Worm (Caenorhabditis elegans) whole organism, late embryonic: ENCODE data around the gene irld-59.
"Not testable (repeated sequence)": the region's sequence is repeated elsewhere in the genome, so short reads cannot be mapped to it uniquely, and the experiment has no call there.

Experiments used
- C38D4.7 ChIP-seq: fragments of 200-800 bp; sonication (Bioruptor generic); optimal IDR thresholded peaks from 2 replicates; lab custom pipeline; 2018; ENCODE audit warnings: mild to moderate bottlenecking, missing genetic modification characterization, moderate library complexity, missing compliant biosample characterization
- F13H6.1 ChIP-seq: sonication (generic microtip); optimal IDR thresholded peaks from 2 replicates; lab custom pipeline; 2016; ENCODE audit warnings: missing genetic modification characterization, missing compliant biosample characterization
- K02D7.2 ChIP-seq: sonication (generic microtip); optimal IDR thresholded peaks from 2 replicates; lab custom pipeline; 2017; ENCODE audit warnings: mild to moderate bottlenecking, missing genetic modification characterization, missing compliant biosample characterization
- ahr-1 ChIP-seq: sonication (generic microtip); optimal IDR thresholded peaks from 2 replicates; lab custom pipeline; 2016; ENCODE audit warnings: missing genetic modification characterization, missing compliant biosample characterization
- ceh-14 ChIP-seq: sonication (generic microtip); optimal IDR thresholded peaks from 2 replicates; lab custom pipeline; 2016; ENCODE audit warnings: missing genotype, missing genetic modification characterization, missing compliant biosample characterization
- ceh-22 ChIP-seq: sonication (generic microtip); optimal IDR thresholded peaks from 2 replicates; lab custom pipeline; 2017; ENCODE audit warnings: missing biosample characterization, missing genetic modification characterization
- ceh-30 ChIP-seq: fragments of 150-350 bp; optimal IDR thresholded peaks from 2 replicates; lab custom pipeline; 2014; ENCODE audit warnings: missing biosample characterization, missing genetic modification characterization
- ceh-34 ChIP-seq: sonication (generic microtip); optimal IDR thresholded peaks from 2 replicates; lab custom pipeline; 2016; ENCODE audit warnings: mild to moderate bottlenecking, missing genetic modification characterization, missing compliant biosample characterization
- ceh-48 ChIP-seq: sonication (generic microtip); optimal IDR thresholded peaks from 2 replicates; lab custom pipeline; 2016; ENCODE audit warnings: missing genetic modification characterization, inconsistent platforms, missing compliant biosample characterization
- ceh-9 ChIP-seq: sonication (generic microtip); optimal IDR thresholded peaks from 2 replicates; lab custom pipeline; 2016; ENCODE audit warnings: mild to moderate bottlenecking, missing genetic modification characterization, inconsistent platforms, missing compliant biosample characterization
- dve-1 ChIP-seq: sonication (generic microtip); optimal IDR thresholded peaks from 2 replicates; lab custom pipeline; 2017; ENCODE audit warnings: antibody characterized with exemption, mild to moderate bottlenecking, missing genetic modification characterization, missing compliant biosample characterization
- elt-2 ChIP-seq: sonication (generic microtip); optimal IDR thresholded peaks from 2 replicates; lab custom pipeline; 2016; ENCODE audit warnings: missing genetic modification reagents, missing genetic modification characterization, missing compliant biosample characterization
- elt-4 ChIP-seq: sonication (generic microtip); optimal IDR thresholded peaks from 2 replicates; lab custom pipeline; 2016; ENCODE audit warnings: missing genetic modification characterization, missing compliant biosample characterization
- eyg-1 ChIP-seq: sonication (generic microtip); optimal IDR thresholded peaks from 2 replicates; lab custom pipeline; 2016; ENCODE audit warnings: missing genotype, missing genetic modification characterization, missing compliant biosample characterization
- fax-1 ChIP-seq: sonication (generic microtip); optimal IDR thresholded peaks from 2 replicates; lab custom pipeline; 2016; ENCODE audit warnings: missing genotype, missing genetic modification characterization, missing compliant biosample characterization
- fkh-10 ChIP-seq: fragments of 150-350 bp; optimal IDR thresholded peaks from 2 replicates; lab custom pipeline; 2014; ENCODE audit warnings: missing biosample characterization, missing genetic modification reagents, missing genetic modification characterization
- gmeb-2 ChIP-seq: sonication (generic microtip); optimal IDR thresholded peaks from 2 replicates; lab custom pipeline; 2016; ENCODE audit warnings: missing genetic modification characterization, inconsistent platforms, missing compliant biosample characterization
- hlh-13 ChIP-seq: fragments of 200-800 bp; sonication (Bioruptor generic); optimal IDR thresholded peaks from 2 replicates; lab custom pipeline; 2018; ENCODE audit warnings: mild to moderate bottlenecking, missing genetic modification characterization, missing compliant biosample characterization
- hlh-30 ChIP-seq: sonication (generic microtip); optimal IDR thresholded peaks from 2 replicates; lab custom pipeline; 2017; ENCODE audit warnings: antibody characterized with exemption, missing genetic modification characterization, missing compliant biosample characterization; ENCODE audit not compliant: insufficient read depth
- lin-11 ChIP-seq: fragments of 200-800 bp; sonication (Bioruptor generic); optimal IDR thresholded peaks from 2 replicates; lab custom pipeline; 2018; ENCODE audit warnings: mild to moderate bottlenecking, missing genetic modification characterization, missing compliant biosample characterization
- pat-9 ChIP-seq: fragments of 200-800 bp; sonication (Bioruptor generic); optimal IDR thresholded peaks from 2 replicates; lab custom pipeline; 2018; ENCODE audit warnings: mild to moderate bottlenecking, missing genetic modification characterization, moderate library complexity, missing compliant biosample characterization
- pha-2 ChIP-seq: sonication (generic microtip); optimal IDR thresholded peaks from 2 replicates; lab custom pipeline; 2017; ENCODE audit warnings: mild to moderate bottlenecking, missing genetic modification characterization, missing compliant biosample characterization
- pha-4 ChIP-seq: fragments of 150-350 bp; optimal IDR thresholded peaks from 2 replicates; lab custom pipeline; 2018; ENCODE audit warnings: missing biosample characterization, missing genetic modification reagents, missing genetic modification characterization
- pqm-1 ChIP-seq: sonication (generic microtip); optimal IDR thresholded peaks from 2 replicates; lab custom pipeline; 2016; ENCODE audit warnings: missing genetic modification characterization, missing compliant biosample characterization
- ref-2 ChIP-seq: sonication (generic microtip); optimal IDR thresholded peaks from 2 replicates; lab custom pipeline; 2016; ENCODE audit warnings: missing genetic modification characterization, missing compliant biosample characterization
- sox-4 ChIP-seq: sonication (generic microtip); optimal IDR thresholded peaks from 2 replicates; lab custom pipeline; 2017; ENCODE audit warnings: mild to moderate bottlenecking, missing genetic modification characterization, inconsistent platforms, missing compliant biosample characterization
- tbx-2 ChIP-seq: sonication (generic microtip); optimal IDR thresholded peaks from 2 replicates; lab custom pipeline; 2016; ENCODE audit warnings: missing genetic modification characterization, missing compliant biosample characterization
- tbx-7 ChIP-seq: sonication (generic microtip); optimal IDR thresholded peaks from 2 replicates; lab custom pipeline; 2016; ENCODE audit warnings: missing genotype, missing genetic modification characterization, missing compliant biosample characterization
- unc-3 ChIP-seq, 2 experiments: fragments of 200-800 bp in 1 of 2; sonication (Bioruptor generic) in 1 of 2; sonication (generic microtip) in 1 of 2; conservative IDR thresholded peaks in 1 of 2; optimal IDR thresholded peaks in 1 of 2; 2 replicates each; pipeline versions ENCODE4 v1.3.6 to Lab custom; 2016 to 2022; ENCODE audit warnings: missing compliant biosample characterization in 2 of 2, missing genetic modification characterization in 2 of 2, missing genetic modification reagents in 1 of 2
- unc-55 ChIP-seq: sonication (generic microtip); optimal IDR thresholded peaks from 2 replicates; lab custom pipeline; 2017; ENCODE audit warnings: missing biosample characterization, missing genetic modification reagents, missing genetic modification characterization
- zip-5 ChIP-seq: sonication (generic microtip); optimal IDR thresholded peaks from 2 replicates; lab custom pipeline; 2016; ENCODE audit warnings: missing genetic modification characterization, missing compliant biosample characterization
- ztf-16 ChIP-seq: sonication (generic microtip); optimal IDR thresholded peaks from 2 replicates; lab custom pipeline; 2017; ENCODE audit warnings: missing genetic modification characterization, missing compliant biosample characterization

irld-59 gene

ce11 chrIV:15315502-15315901 lies 21.4 kb upstream of the irld-59 start:
- TF ChIP-seq tbx-2 (no peak), tbx-7 (tag; lab: Kevin White, UChicago) (no peak), ref-2 (no peak), ceh-30 (tag; lab: Kevin White, UChicago) (no peak), pha-4 (tag; lab: Kevin White, UChicago) (no peak), ceh-34 (tag; lab: Kevin White, UChicago) (no peak), elt-2 (tag; lab: Kevin White, UChicago) (no peak), sox-4 (tag; lab: Kevin White, UChicago) (no peak), ceh-22 (tag; lab: Kevin White, UChicago) (no peak), hlh-30 (tag; lab: Kevin White, UChicago) (no peak)

ce11 chrIV:15318982-15319381 lies 17.9 kb upstream of the irld-59 start, which contains the start of gene Y73F8A.14:
Y73F8A.14 (minus strand) TSS chrIV:15319082.
- TF ChIP-seq ceh-14 (tag; lab: Kevin White, UChicago); eyg-1; ceh-9: not testable (repeated sequence)

ce11 chrIV:15321279-15321678 lies 15.6 kb upstream of the irld-59 start, which contains the start of gene Y73F8A.15:
Y73F8A.15 (plus strand) TSS chrIV:15321579.
- TF ChIP-seq hlh-13 (GFP tag; lab: Kevin White, UChicago) (no peak), ceh-48 (tag; lab: Kevin White, UChicago) (no peak), fax-1 (no peak), dve-1 (tag; lab: Kevin White, UChicago) (no peak), ahr-1 (tag; lab: Kevin White, UChicago) (no peak), ref-2 (no peak), pat-9 (tag; lab: Kevin White, UChicago) (no peak), unc-55 (GFP tag; lab: Kevin White, UChicago) (no peak), pqm-1 (no peak), unc-3 (GFP tag; conservative IDR thresholded peaks at IDR 0.05; lab: Robert Waterston, UW) (no peak), unc-3 (tag; optimal IDR thresholded peaks at IDR 0.05; lab: Kevin White, UChicago) (no peak)

- no peak for TF ChIP-seq ztf-16
- TF ChIP-seq, all 69 proteins: peak for 0
Measured at ce11 chrIV:15323593-15323992, 13.3 kb upstream of the irld-59 start, which contains the start of gene tbx-39. tbx-39 (plus strand) TSS chrIV:15323893.

ce11 chrIV:15328092-15328491 lies 8.8 kb upstream of the irld-59 start, which contains the start of gene tbx-40:
tbx-40 (minus strand) TSS chrIV:15328192.
- no peak for TF ChIP-seq ceh-30 (tag; lab: Kevin White, UChicago)
- TF ChIP-seq tbx-7 (tag; lab: Kevin White, UChicago) = no peak
- TF ChIP-seq pha-2 (tag; lab: Kevin White, UChicago) = no peak
- TF ChIP-seq gmeb-2 = no peak
- TF ChIP-seq fax-1 = no peak
- no peak for TF ChIP-seq ceh-9
- TF ChIP-seq K02D7.2 (tag; lab: Kevin White, UChicago) = no peak
- no peak for TF ChIP-seq C38D4.7 (GFP tag; lab: Kevin White, UChicago)
- TF ChIP-seq ztf-16 = no peak
- no peak for TF ChIP-seq ref-2
- TF ChIP-seq F13H6.1 (tag; lab: Kevin White, UChicago) = no peak
- no peak for TF ChIP-seq elt-4 (tag; lab: Kevin White, UChicago)
- TF ChIP-seq ceh-14 (tag; lab: Kevin White, UChicago) = no peak
- TF ChIP-seq pat-9 (tag; lab: Kevin White, UChicago) = no peak
- TF ChIP-seq ahr-1 (tag; lab: Kevin White, UChicago) = no peak
- TF ChIP-seq unc-55 (GFP tag; lab: Kevin White, UChicago) = no peak
- TF ChIP-seq fkh-10 (GFP tag; lab: Kevin White, UChicago) = no peak
- TF ChIP-seq zip-5 (tag; lab: Kevin White, UChicago) = no peak
- TF ChIP-seq ceh-48 (tag; lab: Kevin White, UChicago) = no peak
- no peak for TF ChIP-seq lin-11 (tag; lab: Kevin White, UChicago)
